Worm (Caenorhabditis elegans): ENCODE results near the gene T11G6.5.

ce11 chrIV:10879542-10879941, 37.0 kb upstream of the T11G6.5 start, which contains the start of gene sdz-13:
- TF ChIP-seq sptf-1 (tag; optimal IDR thresholded peaks at IDR 0.05) = no peak
- TF ChIP-seq nhr-28 (tag; optimal IDR thresholded peaks at IDR 0.05) = no peak
- no peak for TF ChIP-seq blmp-1 (tag; optimal IDR thresholded peaks at IDR 0.05)
- TF ChIP-seq unc-62 (GFP tag; optimal IDR thresholded peaks at IDR 0.05) = no peak
- no peak for TF ChIP-seq unc-39 (tag; optimal IDR thresholded peaks at IDR 0.05)
- no peak for TF ChIP-seq drap-1 (GFP tag; optimal IDR thresholded peaks at IDR 0.05)
- no peak for TF ChIP-seq ztf-11 (tag; optimal IDR thresholded peaks at IDR 0.05)
- TF ChIP-seq ceh-83 (GFP tag; optimal IDR thresholded peaks at IDR 0.05) = no peak
- TF ChIP-seq nhr-237 (tag; optimal IDR thresholded peaks at IDR 0.05) = no peak
- no peak for TF ChIP-seq nhr-76 (tag; optimal IDR thresholded peaks at IDR 0.05)
